Fruit fly (Drosophila melanogaster) whole organism, wandering third instar larva: Measurements from ENCODE around the gene CG43867.

Experiments
- Abd-B ChIP-seq: fragments of >200 bp; optimal IDR thresholded peaks from 2 replicates; lab custom pipeline; 2017; ENCODE audit warnings: missing biosample characterization, missing genetic modification characterization
- Dif ChIP-seq: fragments of 200-275, 200-300 bp; sonication (Bioruptor generic); optimal IDR thresholded peaks from 2 replicates; lab custom pipeline; 2018; ENCODE audit warnings: missing biosample characterization, missing genetic modification characterization; ENCODE audit not compliant: partially characterized antibody
- Mio ChIP-seq: sonication (Bioruptor generic); optimal IDR thresholded peaks from 2 replicates; lab custom pipeline; 2016; ENCODE audit warnings: missing biosample characterization, missing genetic modification characterization
- OdsH ChIP-seq: fragments of 200-800 bp; sonication (Bioruptor generic); optimal IDR thresholded peaks from 2 replicates; lab custom pipeline; 2016; ENCODE audit warnings: missing biosample characterization, mild to moderate bottlenecking, missing genetic modification characterization
- Rel ChIP-seq, 2 experiments: fragments of 200-800 bp; sonication (Bioruptor generic) in 1 of 2; optimal IDR thresholded peaks; 2 replicates in 1 of 2; 3 replicates in 1 of 2; lab custom pipeline; 2016 to 2019; ENCODE audit warnings: mild to moderate bottlenecking in 2 of 2, missing biosample characterization in 2 of 2, missing genetic modification characterization in 2 of 2, moderate library complexity in 1 of 2
- Vsx2 ChIP-seq: fragments of 200-300, 225-300 bp; sonication (Bioruptor generic); optimal IDR thresholded peaks from 2 replicates; lab custom pipeline; 2018; ENCODE audit warnings: missing biosample characterization, missing genetic modification characterization; ENCODE audit not compliant: partially characterized antibody
- dl ChIP-seq, 2 experiments: fragments of 175-275, 200-275 bp in 1 of 2; fragments of 200-275 bp in 1 of 2; sonication (Bioruptor generic); optimal IDR thresholded peaks; lab custom pipeline; 2018; ENCODE audit warnings: mild to moderate bottlenecking in 2 of 2, missing biosample characterization in 2 of 2, missing genetic modification characterization in 2 of 2, moderate library complexity in 2 of 2; ENCODE audit not compliant: partially characterized antibody in 2 of 2, insufficient read depth in 1 of 2
- fru ChIP-seq: fragments of 200-800 bp; sonication (Bioruptor generic); optimal IDR thresholded peaks from 3 replicates; lab custom pipeline; 2016; ENCODE audit warnings: missing biosample characterization, mild to moderate bottlenecking, missing genetic modification characterization
- h ChIP-seq: fragments of 200-800 bp; sonication (Bioruptor generic); optimal IDR thresholded peaks from 3 replicates; lab custom pipeline; 2016; ENCODE audit warnings: missing biosample characterization, mild to moderate bottlenecking, missing genetic modification characterization
- psq ChIP-seq: fragments of 200-800 bp; sonication (Bioruptor generic); optimal IDR thresholded peaks from 3 replicates; lab custom pipeline; 2017; ENCODE audit warnings: missing biosample characterization, mild to moderate bottlenecking, missing genetic modification characterization, moderate library complexity
- sv ChIP-seq: fragments of 200-800 bp; sonication (Bioruptor generic); optimal IDR thresholded peaks from 3 replicates; lab custom pipeline; 2016; ENCODE audit warnings: missing biosample characterization, missing genetic modification characterization
- usp ChIP-seq: fragments of >200 bp; optimal IDR thresholded peaks from 2 replicates; lab custom pipeline; 2017; ENCODE audit warnings: missing biosample characterization, missing genetic modification characterization

dm6 chrX:792923-793322 lies 134.9 kb downstream of the CG43867 start, which contains the start of gene CG16989:
- no peak for TF ChIP-seq h
- TF ChIP-seq fru (GFP tag; lab: Kevin White, UChicago): no peak
- no peak for TF ChIP-seq Abd-B (GFP tag; lab: Kevin White, UChicago)
- no peak for TF ChIP-seq psq (GFP tag; lab: Kevin White, UChicago)
- no peak for TF ChIP-seq Vsx2 (GFP tag; lab: Kevin White, UChicago)
- no peak for TF ChIP-seq dl (GFP tag; optimal IDR thresholded peaks at IDR 0.05; lab: Kevin White, UChicago; ENCODE audit: insufficient read depth in 1 of 2, partially characterized antibody in 2 of 2)
- no peak for TF ChIP-seq Rel (GFP tag; optimal IDR thresholded peaks at IDR 0.05; lab: Kevin White, UChicago)
- no peak for TF ChIP-seq Rel (tag; optimal IDR thresholded peaks at IDR 0.05; lab: Kevin White, UChicago)
- TF ChIP-seq sv (GFP tag; lab: Kevin White, UChicago): no peak
- TF ChIP-seq Dif (GFP tag; lab: Kevin White, UChicago): no peak
- no peak for TF ChIP-seq OdsH (GFP tag; lab: Kevin White, UChicago)
- no peak for TF ChIP-seq usp
- no peak for TF ChIP-seq Mio (GFP tag; lab: Kevin White, UChicago)
